Fruit fly (Drosophila melanogaster): ENCODE results near the gene Sap130.
A peak's percentile ranks its signal among the peaks of the same experiment; 100 is the strongest.

- TF ChIP-seq CG14655 (GFP tag; optimal IDR thresholded peaks at IDR 0.05) (no peak), Ets98B (GFP tag; IDR thresholded peaks at IDR 0.05) (no peak), Snoo (tag; optimal IDR thresholded peaks at IDR 0.05) (no peak), CG9948 (tag; optimal IDR thresholded peaks at IDR 0.05) (no peak), D1 (tag; optimal IDR thresholded peaks at IDR 0.05) (peak; percentile 5), CG4496 (GFP tag; IDR thresholded peaks at IDR 0.05) (no peak), gl (tag; optimal IDR thresholded peaks at IDR 0.05) (no peak), CG17806 (tag; optimal IDR thresholded peaks at IDR 0.05) (no peak), CG34367 (tag; optimal IDR thresholded peaks at IDR 0.05) (no peak), EcR (GFP tag; optimal IDR thresholded peaks at IDR 0.05) (no peak), CG15710 (tag; optimal IDR thresholded peaks at IDR 0.05) (no peak), CG12605 (GFP tag; IDR thresholded peaks at IDR 0.05) (no peak)
Measured at dm6 chr3L:12861255-12861899, 55.7 kb downstream of the Sap130 start, which contains the start of gene CG32107.

Measured in whole organism, pupa.